Worm (Caenorhabditis elegans): ENCODE measurements around the gene spr-2.

- TF ChIP-seq flt-1 (GFP tag; IDR thresholded peaks at IDR 0.05): no peak
- no peak for TF ChIP-seq aly-1 (tag; optimal IDR thresholded peaks at IDR 0.05)
- TF ChIP-seq ama-1 (optimal IDR thresholded peaks at IDR 0.05): no peak
- TF ChIP-seq hnd-1 (tag; optimal IDR thresholded peaks at IDR 0.05): no peak
Observed at ce11 chrIV:8881181-8881580, 10.1 kb upstream of the spr-2 start, which contains the start of gene C09G9.8.

Measured in whole organism, early embryonic.